Worm (Caenorhabditis elegans) whole organism, L1 larva: ENCODE data around the gene cyp-31A3.

Experiments
- aly-2 ChIP-seq: fragments of 150-350 bp; optimal IDR thresholded peaks from 2 replicates; lab custom pipeline; 2014; ENCODE audit warnings: missing biosample characterization, missing genetic modification characterization
- efl-1 ChIP-seq, 4 experiments: fragments of 150-350 bp; optimal IDR thresholded peaks in 3 of 4; peaks in 1 of 4; 1 replicate in 1 of 4; 2 replicates in 3 of 4; lab custom pipeline; 2014; ENCODE audit warnings: missing biosample characterization in 2 of 4, missing genetic modification characterization in 2 of 4, missing genetic modification reagents in 2 of 4
- egl-27 ChIP-seq, 2 experiments: fragments of 150-350 bp in 1 of 2; sonication (generic microtip); optimal IDR thresholded peaks; 3 replicates each; lab custom pipeline; 2017 to 2018; ENCODE audit warnings: missing biosample characterization in 2 of 2, missing genetic modification characterization in 2 of 2, missing genetic modification reagents in 2 of 2
- fos-1 ChIP-seq: fragments of 150-350 bp; optimal IDR thresholded peaks from 2 replicates; lab custom pipeline; 2014; ENCODE audit warnings: missing biosample characterization, missing genetic modification characterization
- irx-1 ChIP-seq: sonication (generic microtip); optimal IDR thresholded peaks from 2 replicates; lab custom pipeline; 2016; ENCODE audit warnings: missing genetic modification characterization, missing compliant biosample characterization
- mep-1 ChIP-seq: fragments of 150-350 bp; optimal IDR thresholded peaks from 2 replicates; lab custom pipeline; 2014; ENCODE audit warnings: missing biosample characterization, missing genetic modification characterization
- nhr-28 ChIP-seq: fragments of 150-350 bp; optimal IDR thresholded peaks from 2 replicates; lab custom pipeline; 2014; ENCODE audit warnings: missing biosample characterization, missing genetic modification characterization
- nhr-76 ChIP-seq: sonication (generic microtip); optimal IDR thresholded peaks from 2 replicates; lab custom pipeline; 2017; ENCODE audit warnings: missing biosample characterization, missing genetic modification characterization
- pag-3 ChIP-seq: sonication (generic microtip); optimal IDR thresholded peaks from 2 replicates; lab custom pipeline; 2017; ENCODE audit warnings: missing genetic modification characterization, mild to moderate bottlenecking, missing compliant biosample characterization, antibody characterized with exemption, borderline replicate concordance; ENCODE audit not compliant: insufficient read depth
- pqm-1 ChIP-seq: sonication (generic microtip); optimal IDR thresholded peaks from 3 replicates; lab custom pipeline; 2017; ENCODE audit warnings: missing biosample characterization, missing genetic modification characterization
- sptf-1 ChIP-seq: fragments of 150-350 bp; optimal IDR thresholded peaks from 2 replicates; lab custom pipeline; 2014; ENCODE audit warnings: missing biosample characterization, missing genetic modification characterization
- sup-37 ChIP-seq: fragments of 200-800 bp; sonication (Bioruptor generic); optimal IDR thresholded peaks from 2 replicates; lab custom pipeline; 2018; ENCODE audit warnings: mild to moderate bottlenecking, missing genetic modification characterization, missing compliant biosample characterization
- zag-1 ChIP-seq: fragments of 150-350 bp; optimal IDR thresholded peaks from 2 replicates; lab custom pipeline; 2014; ENCODE audit warnings: missing biosample characterization, missing genetic modification characterization

DNA sequence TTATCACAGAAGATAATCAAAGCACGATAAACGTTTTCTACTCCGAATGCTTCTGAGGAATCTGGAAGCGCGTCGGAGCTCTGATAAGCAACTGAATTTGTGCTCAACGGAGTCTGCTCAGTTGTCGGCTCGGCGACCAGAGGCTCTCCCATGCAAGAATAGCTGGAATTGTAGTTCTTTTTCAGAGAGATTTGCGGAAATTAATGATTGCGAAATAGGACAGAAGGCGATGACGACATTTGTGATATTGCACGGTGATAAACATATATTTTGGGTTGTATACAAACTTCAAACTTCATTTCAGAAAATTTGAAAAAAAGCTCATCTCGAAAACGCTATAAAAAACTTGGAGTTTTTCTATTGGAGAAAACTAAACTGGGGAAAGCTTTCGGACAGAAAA is 49.0 kb downstream of the cyp-31A3 start, which contains the start of gene H06H21.37:
- TF ChIP-seq sptf-1 (tag; lab: Kevin White, UChicago) = no peak
- no peak for TF ChIP-seq aly-2 (tag; lab: Kevin White, UChicago)
- TF ChIP-seq sup-37 (GFP tag; lab: Kevin White, UChicago) = no peak
- TF ChIP-seq pag-3 = no peak
- no peak for TF ChIP-seq fos-1
- no peak for TF ChIP-seq nhr-28
- TF ChIP-seq zag-1 = no peak
- TF ChIP-seq egl-27 (tag; optimal IDR thresholded peaks at IDR 0.05; lab: Kevin White, UChicago) = no peak
- no peak for TF ChIP-seq nhr-76 (tag; lab: Kevin White, UChicago)
- no peak for TF ChIP-seq mep-1 (tag; lab: Kevin White, UChicago)
- TF ChIP-seq efl-1 (optimal IDR thresholded peaks at IDR 0.05; lab: Kevin White, UChicago) = no peak
- TF ChIP-seq efl-1 (GFP tag; optimal IDR thresholded peaks at IDR 0.05 in 1 of 2; lab: Kevin White, UChicago) = no peak
- TF ChIP-seq irx-1 (tag; lab: Kevin White, UChicago) = no peak
- no peak for TF ChIP-seq pqm-1 (tag; lab: Kevin White, UChicago)
